Fruit fly (Drosophila melanogaster) whole organism, adult: ENCODE data around the gene CG17751.

ENCODE experiments used
- CG11617 ChIP-seq: fragments of 200-800 bp; sonication (Bioruptor generic); optimal IDR thresholded peaks from 2 replicates; lab custom pipeline; 2017; ENCODE audit warnings: mild to moderate bottlenecking, missing biosample characterization, missing genetic modification reagents, missing genetic modification characterization
- CG12768 ChIP-seq: fragments of 200-800 bp; sonication (Bioruptor generic); optimal IDR thresholded peaks from 2 replicates; lab custom pipeline; 2017; ENCODE audit warnings: missing biosample characterization, missing genetic modification characterization, mild to moderate bottlenecking, moderate library complexity, missing genetic modification reagents
- CG14711 ChIP-seq: fragments of 200-800 bp; sonication (Bioruptor generic); optimal IDR thresholded peaks from 2 replicates; lab custom pipeline; 2018; ENCODE audit warnings: missing biosample characterization, mild to moderate bottlenecking, missing genetic modification characterization, moderate library complexity
- CG1620 ChIP-seq: fragments of 200-800 bp; sonication (Bioruptor generic); optimal IDR thresholded peaks from 2 replicates; lab custom pipeline; 2016; ENCODE audit warnings: missing biosample characterization, missing genetic modification characterization
- CG33017 ChIP-seq: fragments of 200-800 bp; sonication (Bioruptor generic); optimal IDR thresholded peaks from 2 replicates; lab custom pipeline; 2018; ENCODE audit warnings: missing biosample characterization, mild to moderate bottlenecking, missing genetic modification characterization, moderate library complexity
- CG5204 ChIP-seq: fragments of 200-800 bp; sonication (Bioruptor generic); optimal IDR thresholded peaks from 2 replicates; lab custom pipeline; 2016; ENCODE audit warnings: missing biosample characterization, missing genetic modification characterization
- Crg-1 ChIP-seq: fragments of 200-800 bp; sonication (Bioruptor generic); optimal IDR thresholded peaks from 2 replicates; lab custom pipeline; 2016; ENCODE audit warnings: missing biosample characterization, missing genetic modification characterization
- Hr96 ChIP-seq: fragments of 200-800 bp; sonication (Bioruptor generic); optimal IDR thresholded peaks from 2 replicates; lab custom pipeline; 2016; ENCODE audit warnings: missing biosample characterization, missing genetic modification characterization
- Mnt ChIP-seq: fragments of 200-800 bp; sonication (Bioruptor generic); optimal IDR thresholded peaks from 2 replicates; lab custom pipeline; 2016; ENCODE audit warnings: missing biosample characterization, mild to moderate bottlenecking, missing genetic modification characterization
- bab1 ChIP-seq: fragments of 200-800 bp; sonication (Bioruptor generic); optimal IDR thresholded peaks from 3 replicates; lab custom pipeline; 2019; ENCODE audit warnings: missing biosample characterization, mild to moderate bottlenecking, missing genetic modification characterization, moderate library complexity
- cic ChIP-seq: fragments of 200-800 bp; sonication (Bioruptor generic); optimal IDR thresholded peaks from 2 replicates; lab custom pipeline; 2017; ENCODE audit warnings: missing biosample characterization, mild to moderate bottlenecking, missing genetic modification characterization, moderate library complexity
- cnc ChIP-seq, 2 experiments: fragments of >200 bp; optimal IDR thresholded peaks; 2 replicates each; lab custom pipeline; 2017
- kay ChIP-seq: fragments of 200-800 bp; sonication (Bioruptor generic); peaks from one replicate; lab custom pipeline; 2016; ENCODE audit warnings: missing biosample characterization, missing genetic modification characterization, borderline replicate concordance
- pad ChIP-seq: fragments of 200-800 bp; sonication (Bioruptor generic); optimal IDR thresholded peaks from 3 replicates; lab custom pipeline; 2017; ENCODE audit warnings: missing biosample characterization, missing genetic modification characterization, mild to moderate bottlenecking, moderate library complexity, missing genetic modification reagents

DNA sequence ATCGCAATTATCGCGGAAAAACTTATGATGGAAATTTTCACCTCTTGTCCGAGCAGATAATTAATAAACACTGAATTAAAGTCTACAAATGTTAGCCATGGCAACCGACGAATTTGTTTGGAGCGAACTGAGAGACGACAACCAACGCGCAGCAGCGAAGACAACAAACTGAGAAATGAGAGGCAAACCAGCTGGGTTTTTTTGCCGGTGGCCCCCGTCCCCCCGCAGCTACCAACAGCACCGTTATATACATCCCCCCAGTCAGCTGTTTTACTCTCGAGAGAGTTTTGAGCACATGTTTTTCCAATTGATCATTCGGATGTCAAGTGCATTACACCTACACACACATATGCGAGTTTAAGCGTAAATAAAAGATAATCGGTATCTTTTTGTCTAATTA lies 34.0 kb downstream of the CG17751 start:
- TF ChIP-seq CG11617 (no peak), Mnt (GFP tag; lab: Kevin White, UChicago) (peak; percentile 98), cnc (optimal IDR thresholded peaks at IDR 0.05; lab: Kevin White, UChicago) (no peak), CG5204 (GFP tag; lab: Kevin White, UChicago) (no peak), Crg-1 (GFP tag; lab: Kevin White, UChicago) (no peak), pad (GFP tag; lab: Kevin White, UChicago) (peak; percentile 85), CG1620 (GFP tag; lab: Kevin White, UChicago) (no peak), CG33017 (tag; lab: Kevin White, UChicago) (no peak), kay (GFP tag; lab: Kevin White, UChicago) (no peak), CG12768 (GFP tag; lab: Kevin White, UChicago) (peak; percentile 9), bab1 (GFP tag; lab: Kevin White, UChicago) (peak; percentile 32), cic (GFP tag; lab: Kevin White, UChicago) (peak; percentile 91), Hr96 (GFP tag; lab: Kevin White, UChicago) (no peak), CG14711 (tag; lab: Kevin White, UChicago) (no peak)
